Fruit fly (Drosophila melanogaster) whole organism, embryonic: ENCODE measurements around the gene CG43401.

Experiments used
- Atf3 ChIP-seq: fragments of 200-800 bp; sonication (Bioruptor generic); optimal IDR thresholded peaks from 3 replicates; lab custom pipeline; 2016; ENCODE audit warnings: missing biosample characterization, missing genetic modification characterization
- Bteb2 ChIP-seq: fragments of 200-800 bp; sonication (Bioruptor generic); optimal IDR thresholded peaks from 2 replicates; lab custom pipeline; 2016; ENCODE audit warnings: missing biosample characterization, missing genetic modification characterization
- CG10267 ChIP-seq: fragments of 200-800 bp; sonication (Bioruptor generic); optimal IDR thresholded peaks from 2 replicates; lab custom pipeline; 2018; ENCODE audit warnings: missing biosample characterization, mild to moderate bottlenecking, missing genetic modification characterization, moderate library complexity
- CG10543 ChIP-seq: fragments of 200-800 bp; sonication (Bioruptor generic); optimal IDR thresholded peaks from 3 replicates; lab custom pipeline; 2017; ENCODE audit warnings: missing biosample characterization, mild to moderate bottlenecking, missing genetic modification characterization, moderate library complexity
- CG10959 ChIP-seq: fragments of 200-800 bp; sonication (Bioruptor generic); IDR thresholded peaks from 2 replicates; pipeline ENCODE4 v1.3.6; 2022; ENCODE audit warnings: missing biosample characterization, missing genetic modification characterization
- CG11504 ChIP-seq: fragments of 200-800 bp; sonication (Bioruptor generic); optimal IDR thresholded peaks from 3 replicates; lab custom pipeline; 2019; ENCODE audit warnings: missing biosample characterization, mild to moderate bottlenecking, missing genetic modification characterization, moderate library complexity
- CG12391 ChIP-seq: fragments of 200-800 bp; sonication (Bioruptor generic); optimal IDR thresholded peaks from 3 replicates; lab custom pipeline; 2018; ENCODE audit warnings: missing biosample characterization, mild to moderate bottlenecking, missing genetic modification characterization, moderate library complexity
- CG13775 ChIP-seq: fragments of 200-800 bp; sonication (Bioruptor generic); optimal IDR thresholded peaks from 3 replicates; lab custom pipeline; 2017; ENCODE audit warnings: missing biosample characterization, mild to moderate bottlenecking, missing genetic modification characterization
- CG15514 ChIP-seq: fragments of 200-800 bp; sonication (Bioruptor generic); optimal IDR thresholded peaks from 3 replicates; lab custom pipeline; 2017; ENCODE audit warnings: missing biosample characterization, missing genetic modification characterization, mild to moderate bottlenecking, moderate library complexity, missing genetic modification reagents
- CG17361 ChIP-seq: fragments of 200-800 bp; sonication (Bioruptor generic); IDR thresholded peaks from 3 replicates; pipeline ENCODE4 v1.3.6; 2022; ENCODE audit warnings: missing biosample characterization, missing genetic modification characterization
- CG17802 ChIP-seq: fragments of 200-800 bp; sonication (Bioruptor generic); optimal IDR thresholded peaks from 2 replicates; lab custom pipeline; 2018; ENCODE audit warnings: missing biosample characterization, mild to moderate bottlenecking, missing genetic modification characterization, moderate library complexity
- CG2199 ChIP-seq: fragments of 200-800 bp; sonication (Bioruptor generic); IDR thresholded peaks from 3 replicates; pipeline ENCODE4 v1.3.6; 2022; ENCODE audit warnings: missing biosample characterization, missing genetic modification characterization
- CG30431 ChIP-seq: fragments of 200-800 bp; sonication (Bioruptor generic); optimal IDR thresholded peaks from 2 replicates; lab custom pipeline; 2017; ENCODE audit warnings: missing biosample characterization, missing genetic modification characterization
- CG4820 ChIP-seq: fragments of 200-800 bp; sonication (Bioruptor generic); optimal IDR thresholded peaks from 3 replicates; lab custom pipeline; 2016; ENCODE audit warnings: missing biosample characterization, missing genetic modification characterization
- CG6654 ChIP-seq: fragments of 200-800 bp; sonication (Bioruptor generic); optimal IDR thresholded peaks from 2 replicates; lab custom pipeline; 2017; ENCODE audit warnings: missing biosample characterization, mild to moderate bottlenecking, missing genetic modification characterization
- CG7357 ChIP-seq: fragments of 200-800 bp; sonication (Bioruptor generic); IDR thresholded peaks from 3 replicates; pipeline ENCODE4 v1.3.6; 2022; ENCODE audit warnings: missing biosample characterization, missing genetic modification characterization
- CG7987 ChIP-seq: fragments of 200-800 bp; sonication (Bioruptor generic); optimal IDR thresholded peaks from 2 replicates; lab custom pipeline; 2018; ENCODE audit warnings: missing biosample characterization, mild to moderate bottlenecking, missing genetic modification characterization, moderate library complexity
- CG8281 ChIP-seq: fragments of 200-800 bp; sonication (Bioruptor generic); optimal IDR thresholded peaks from 2 replicates; lab custom pipeline; 2018; ENCODE audit warnings: missing biosample characterization, mild to moderate bottlenecking, missing genetic modification characterization, moderate library complexity
- CG9727 ChIP-seq: fragments of 200-800 bp; sonication (Bioruptor generic); optimal IDR thresholded peaks from 3 replicates; lab custom pipeline; 2017; ENCODE audit warnings: missing biosample characterization, mild to moderate bottlenecking, missing genetic modification characterization
- CHES-1-like ChIP-seq: fragments of 200-800 bp; sonication (Bioruptor generic); optimal IDR thresholded peaks from 2 replicates; lab custom pipeline; 2016; ENCODE audit warnings: missing biosample characterization, missing genetic modification characterization
- CrebB ChIP-seq: fragments of 200-800 bp; sonication (Bioruptor generic); optimal IDR thresholded peaks from 3 replicates; lab custom pipeline; 2018; ENCODE audit warnings: missing biosample characterization, mild to moderate bottlenecking, missing genetic modification characterization
- D19B ChIP-seq: fragments of 200-800 bp; sonication (Bioruptor generic); optimal IDR thresholded peaks from 2 replicates; lab custom pipeline; 2017; ENCODE audit warnings: missing biosample characterization, mild to moderate bottlenecking, missing genetic modification characterization
- Dip2 ChIP-seq: fragments of 200-800 bp; sonication (Bioruptor generic); IDR thresholded peaks from 2 replicates; pipeline ENCODE4 v1.3.6; 2022; ENCODE audit warnings: missing biosample characterization, missing genetic modification characterization
- Ets65A ChIP-seq: fragments of 200-800 bp; sonication (Bioruptor generic); peaks from one replicate; lab custom pipeline; 2016; ENCODE audit warnings: missing biosample characterization, missing genetic modification characterization
- Gug ChIP-seq: fragments of 200-800 bp; sonication (Bioruptor generic); IDR thresholded peaks from 4 replicates; pipeline ENCODE4 v1.3.6; 2022; ENCODE audit warnings: missing biosample characterization, missing genetic modification characterization
- Hmr ChIP-seq: fragments of 200-800 bp; sonication (Bioruptor generic); optimal IDR thresholded peaks from 3 replicates; lab custom pipeline; 2017; ENCODE audit warnings: mild to moderate bottlenecking, missing biosample characterization, missing genetic modification reagents, missing genetic modification characterization
- Myb ChIP-seq: fragments of 200-800 bp; sonication (Bioruptor generic); optimal IDR thresholded peaks from 2 replicates; lab custom pipeline; 2016; ENCODE audit warnings: missing biosample characterization, missing genetic modification characterization
- Neu2 ChIP-seq: fragments of 200-800 bp; sonication (Bioruptor generic); optimal IDR thresholded peaks from 3 replicates; lab custom pipeline; 2016; ENCODE audit warnings: missing biosample characterization, missing genetic modification characterization, borderline replicate concordance
- PHDP ChIP-seq: fragments of 200-800 bp; sonication (Bioruptor generic); optimal IDR thresholded peaks from 3 replicates; lab custom pipeline; 2018; ENCODE audit warnings: missing biosample characterization, mild to moderate bottlenecking, missing genetic modification characterization, moderate library complexity
- abd-A ChIP-seq: fragments of 200-800 bp; sonication (Bioruptor generic); optimal IDR thresholded peaks from 3 replicates; lab custom pipeline; 2019; ENCODE audit warnings: missing biosample characterization, mild to moderate bottlenecking, missing genetic modification characterization, moderate library complexity
- bab2 ChIP-seq: fragments of 200-800 bp; sonication (Bioruptor generic); optimal IDR thresholded peaks from 2 replicates; lab custom pipeline; 2016; ENCODE audit warnings: missing biosample characterization, missing genetic modification characterization
- bcd ChIP-seq: fragments of 200-800 bp; sonication (Bioruptor generic); optimal IDR thresholded peaks from 2 replicates; lab custom pipeline; 2017; ENCODE audit warnings: missing biosample characterization, mild to moderate bottlenecking, missing genetic modification characterization
- esg ChIP-seq: fragments of 200-800 bp; sonication (Bioruptor generic); conservative IDR thresholded peaks from 2 replicates; pipeline ENCODE4 v1.3.6; 2022; ENCODE audit warnings: missing biosample characterization, missing genetic modification characterization
- eyg ChIP-seq: fragments of 200-800 bp; sonication (Bioruptor generic); optimal IDR thresholded peaks from 3 replicates; lab custom pipeline; 2016; ENCODE audit warnings: missing biosample characterization, missing genetic modification characterization
- fd102C ChIP-seq: fragments of 200-800 bp; sonication (Bioruptor generic); optimal IDR thresholded peaks from 2 replicates; lab custom pipeline; 2018; ENCODE audit warnings: missing biosample characterization, mild to moderate bottlenecking, missing genetic modification characterization, moderate library complexity
- grn ChIP-seq: fragments of 200-800 bp; sonication (Bioruptor generic); optimal IDR thresholded peaks from 3 replicates; lab custom pipeline; 2017; ENCODE audit warnings: missing biosample characterization, missing genetic modification characterization
- hb ChIP-seq: fragments of 200-800 bp; sonication (Bioruptor generic); IDR thresholded peaks from 3 replicates; pipeline ENCODE4 v1.3.6; 2022; ENCODE audit warnings: missing biosample characterization, missing genetic modification characterization; ENCODE audit not compliant: partially characterized antibody
- inv ChIP-seq: fragments of 200-800 bp; sonication (Bioruptor generic); IDR thresholded peaks from 2 replicates; pipeline ENCODE4 v1.3.6; 2022; ENCODE audit warnings: missing biosample characterization, missing genetic modification characterization; ENCODE audit not compliant: partially characterized antibody
- jing ChIP-seq: fragments of 200-800 bp; sonication (Bioruptor generic); optimal IDR thresholded peaks from 2 replicates; lab custom pipeline; 2018; ENCODE audit warnings: missing biosample characterization, mild to moderate bottlenecking, missing genetic modification characterization
- lola ChIP-seq, 3 experiments: fragments of >200 bp in 2 of 3; fragments of 200-800 bp in 1 of 3; sonication (Bioruptor generic) in 1 of 3; optimal IDR thresholded peaks; 2 replicates each; lab custom pipeline; 2017 to 2019; ENCODE audit warnings: missing biosample characterization in 3 of 3, missing genetic modification characterization in 3 of 3, mild to moderate bottlenecking in 1 of 3, moderate library complexity in 1 of 3
- mirr ChIP-seq: fragments of 200-800 bp; sonication (Bioruptor generic); optimal IDR thresholded peaks from 3 replicates; lab custom pipeline; 2018; ENCODE audit warnings: missing biosample characterization, mild to moderate bottlenecking, missing genetic modification characterization
- oc ChIP-seq: fragments of 200-800 bp; sonication (Bioruptor generic); optimal IDR thresholded peaks from 2 replicates; lab custom pipeline; 2018; ENCODE audit warnings: missing biosample characterization, mild to moderate bottlenecking, missing genetic modification characterization, moderate library complexity
- ranshi ChIP-seq: fragments of 200-800 bp; sonication (Bioruptor generic); IDR thresholded peaks from 2 replicates; pipeline ENCODE4 v1.3.6; 2022; ENCODE audit warnings: missing biosample characterization, missing genetic modification characterization
- sd ChIP-seq: fragments of 200-800 bp; sonication (Bioruptor generic); optimal IDR thresholded peaks from 3 replicates; lab custom pipeline; 2018; ENCODE audit warnings: missing biosample characterization, mild to moderate bottlenecking, missing genetic modification characterization, moderate library complexity
- sens ChIP-seq: fragments of 200-800 bp; sonication (Bioruptor generic); peaks from one replicate; lab custom pipeline; 2016; ENCODE audit warnings: missing biosample characterization, missing genetic modification characterization
- sens-2 ChIP-seq: fragments of 200-800 bp; sonication (Bioruptor generic); IDR thresholded peaks from 2 replicates; pipeline ENCODE4 v1.3.6; 2022; ENCODE audit warnings: missing biosample characterization, missing genetic modification characterization
- tna ChIP-seq: fragments of 200-800 bp; sonication (Bioruptor generic); IDR thresholded peaks from 2 replicates; pipeline ENCODE4 v1.3.6; 2022; ENCODE audit warnings: missing biosample characterization, missing genetic modification characterization; ENCODE audit not compliant: partially characterized antibody
- vvl ChIP-seq: fragments of 200-800 bp; sonication (Bioruptor generic); IDR thresholded peaks from 2 replicates; pipeline ENCODE4 v1.3.6; 2022; ENCODE audit warnings: missing biosample characterization, missing genetic modification characterization
- zen2 ChIP-seq: fragments of 200-800 bp; sonication (Bioruptor generic); IDR thresholded peaks from 3 replicates; pipeline ENCODE4 v1.3.6; 2022; ENCODE audit warnings: missing biosample characterization, missing genetic modification characterization; ENCODE audit not compliant: partially characterized antibody
- zf30C ChIP-seq: fragments of 200-800 bp; sonication (Bioruptor generic); optimal IDR thresholded peaks from 3 replicates; lab custom pipeline; 2018; ENCODE audit warnings: missing biosample characterization, mild to moderate bottlenecking, missing genetic modification characterization

CG43401 gene

DNA sequence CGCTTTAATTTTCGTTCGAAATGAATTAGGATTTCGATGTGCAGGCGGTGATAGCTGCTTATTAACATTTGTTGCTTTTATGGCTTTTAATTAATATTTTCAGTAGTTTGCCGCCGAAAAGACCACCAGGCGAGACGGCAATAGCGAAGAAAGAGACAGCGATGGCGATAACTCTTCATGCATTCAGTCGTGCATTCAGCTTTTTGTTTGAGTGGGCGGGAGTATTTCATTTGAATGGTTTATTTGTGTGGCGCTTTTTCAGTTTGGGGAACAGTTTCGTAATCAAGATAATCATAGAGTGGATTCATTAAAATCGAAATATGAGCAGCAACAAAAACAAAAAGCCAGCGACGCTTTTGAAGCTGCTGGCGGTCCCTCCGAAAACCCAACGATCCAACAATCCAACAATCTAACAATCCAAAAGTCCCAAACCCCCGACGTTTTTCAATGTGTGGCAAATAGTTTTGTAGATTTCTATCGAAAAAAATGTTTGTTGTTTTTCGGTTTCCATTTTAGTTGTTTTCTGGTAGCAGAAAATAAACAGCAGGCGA is 4.4 kb upstream of the CG43401 start (continued):
- TF ChIP-seq CG4820 (GFP tag; lab: Kevin White, UChicago) (no peak), hb (GFP tag; lab: Robert Waterston, UW) (no peak), CG12391 (tag; lab: Kevin White, UChicago) (no peak), CG7987 (GFP tag; lab: Kevin White, UChicago) (no peak), sd (peak; percentile 68), CrebB (tag; lab: Kevin White, UChicago) (no peak), jing (GFP tag; lab: Kevin White, UChicago) (no peak), ranshi (GFP tag; lab: Robert Waterston, UW) (no peak), esg (no peak), Myb (GFP tag; lab: Kevin White, UChicago) (no peak), CG7357 (GFP tag; lab: Robert Waterston, UW) (no peak), CG10267 (no peak), CG15514 (GFP tag; lab: Kevin White, UChicago) (no peak), sens-2 (GFP tag; lab: Robert Waterston, UW) (no peak), sens (GFP tag; lab: Kevin White, UChicago) (peak; percentile 51), Dip2 (GFP tag; lab: Robert Waterston, UW) (no peak), grn (GFP tag; lab: Kevin White, UChicago) (peak; percentile 15), CG2199 (0 out of 3 replicates have a peak, but pooled peaks have one; percentile 22), fd102C (GFP tag; lab: Kevin White, UChicago) (no peak), oc (tag; lab: Kevin White, UChicago) (peak; percentile 58), Gug (GFP tag; lab: Robert Waterston, UW) (no peak), D19B (GFP tag; lab: Kevin White, UChicago) (no peak), CG9727 (GFP tag; lab: Kevin White, UChicago) (no peak), abd-A (peak; percentile 35), CG30431 (GFP tag; lab: Kevin White, UChicago) (no peak), eyg (GFP tag; lab: Kevin White, UChicago) (no peak), bcd (GFP tag; lab: Kevin White, UChicago) (no peak), vvl (0 out of 2 replicates have a peak, but pooled peaks have one; percentile 33), CG11504 (tag; lab: Kevin White, UChicago) (peak; percentile 7), Hmr (GFP tag; lab: Kevin White, UChicago) (no peak), Neu2 (no peak), bab2 (GFP tag; lab: Kevin White, UChicago) (no peak), lola (GFP tag; optimal IDR thresholded peaks at IDR 0.05; lab: Kevin White, UChicago) (no peak), Bteb2 (GFP tag; lab: Kevin White, UChicago) (no peak), PHDP (tag; lab: Kevin White, UChicago) (no peak), mirr (no peak), tna (GFP tag; lab: Robert Waterston, UW) (no peak), inv (GFP tag; lab: Robert Waterston, UW) (no peak), CG13775 (no peak), zf30C (GFP tag; lab: Kevin White, UChicago) (no peak), CG17361 (GFP tag; lab: Robert Waterston, UW) (no peak), CG10959 (GFP tag; lab: Robert Waterston, UW) (no peak), Atf3 (GFP tag; lab: Kevin White, UChicago) (no peak), CG6654 (GFP tag; lab: Kevin White, UChicago) (no peak), CHES-1-like (no peak), Ets65A (GFP tag; lab: Kevin White, UChicago) (peak; percentile 14), CG17802 (no peak), zen2 (no peak), CG10543 (no peak), CG8281 (peak; percentile 90)
